Fruit fly (Drosophila melanogaster): ENCODE results near the gene RanBP3.

RanBP3 gene

dm6 chr3R:23721936-23722335 is 30.7 kb downstream of the RanBP3 start (continued):
- peak; percentile 42 for TF ChIP-seq CG30403 (GFP tag; optimal IDR thresholded peaks at IDR 0.05)
- peak; percentile 12 for TF ChIP-seq CG8924 (tag; optimal IDR thresholded peaks at IDR 0.05)
- TF ChIP-seq C15 (GFP tag; IDR thresholded peaks at IDR 0.05): no peak
- TF ChIP-seq croc (GFP tag; conservative IDR thresholded peaks at IDR 0.05): no peak
- TF ChIP-seq CoRest (tag; optimal IDR thresholded peaks at IDR 0.05): peak; percentile 70
- no peak for TF ChIP-seq dm (GFP tag; optimal IDR thresholded peaks at IDR 0.05)
- no peak for TF ChIP-seq pan (optimal IDR thresholded peaks at IDR 0.05)
- TF ChIP-seq pan (GFP tag; optimal IDR thresholded peaks at IDR 0.05 in 1 of 2, IDR thresholded peaks at IDR 0.05 in 1 of 2): peak in 1 of 2 experiments; percentile 27
- peak; percentile 36 for TF ChIP-seq CG10147 (GFP tag; optimal IDR thresholded peaks at IDR 0.05)
- peak; percentile 63 for TF ChIP-seq abd-A (tag; optimal IDR thresholded peaks at IDR 0.05)
- TF ChIP-seq CG15601 (tag; optimal IDR thresholded peaks at IDR 0.05): peak; percentile 52
- TF ChIP-seq Hmr (GFP tag; optimal IDR thresholded peaks at IDR 0.05): peak; percentile 76
- TF ChIP-seq eve (GFP tag; optimal IDR thresholded peaks at IDR 0.05): peak in 1 of 2 experiments; percentile 31
- peak; percentile 56 for TF ChIP-seq CG9817 (tag; optimal IDR thresholded peaks at IDR 0.05)
- TF ChIP-seq Jarid2 (GFP tag; optimal IDR thresholded peaks at IDR 0.05): peak; percentile 1
- TF ChIP-seq CG14860 (GFP tag; IDR thresholded peaks at IDR 0.05; ENCODE audit: partially characterized antibody): no peak
- TF ChIP-seq CG8290 (GFP tag; optimal IDR thresholded peaks at IDR 0.05): peak; percentile 6
- peak in 1 of 2 experiments; percentile 46 for TF ChIP-seq CG8290 (tag; optimal IDR thresholded peaks at IDR 0.05)
- TF ChIP-seq CG3847 (GFP tag; IDR thresholded peaks at IDR 0.05): peak; percentile 65
- TF ChIP-seq CG12769 (tag; optimal IDR thresholded peaks at IDR 0.05): peak; percentile 24
- TF ChIP-seq Bgb (GFP tag; IDR thresholded peaks at IDR 0.05; ENCODE audit: partially characterized antibody): peak; percentile 42; the same call in 1 of the 2 replicates
- TF ChIP-seq CG32532 (GFP tag; IDR thresholded peaks at IDR 0.05): no peak
- peak; percentile 47 for TF ChIP-seq Sox102F (GFP tag; optimal IDR thresholded peaks at IDR 0.05)
- TF ChIP-seq phol (tag; optimal IDR thresholded peaks at IDR 0.05): peak; percentile 15
- TF ChIP-seq Stat92E (GFP tag; optimal IDR thresholded peaks at IDR 0.05): no peak
- peak; percentile 64 for TF ChIP-seq zen (tag; optimal IDR thresholded peaks at IDR 0.05)
- TF ChIP-seq CG15073 (GFP tag; optimal IDR thresholded peaks at IDR 0.05): no peak
- TF ChIP-seq sd (tag; optimal IDR thresholded peaks at IDR 0.05): peak; percentile 21
- TF ChIP-seq ATbp (GFP tag; optimal IDR thresholded peaks at IDR 0.05): no peak
- peak; percentile 32 for TF ChIP-seq CG1602 (GFP tag; optimal IDR thresholded peaks at IDR 0.05)
- TF ChIP-seq CG1233 (GFP tag; optimal IDR thresholded peaks at IDR 0.05): no peak
- peak; percentile 10 for TF ChIP-seq lab (GFP tag; optimal IDR thresholded peaks at IDR 0.05)
- peak; percentile 14 for TF ChIP-seq CG14710 (tag; optimal IDR thresholded peaks at IDR 0.05)
- TF ChIP-seq onecut (GFP tag; IDR thresholded peaks at IDR 0.05): peak; percentile 22; the same call in 1 of the 2 replicates
- TF ChIP-seq ac (GFP tag; optimal IDR thresholded peaks at IDR 0.05): no peak
- TF ChIP-seq Rfx (GFP tag; IDR thresholded peaks at IDR 0.05): peak; percentile 62
- peak; percentile 2 for TF ChIP-seq Asciz (GFP tag; optimal IDR thresholded peaks at IDR 0.05)
- peak; percentile 18 for TF ChIP-seq az2 (GFP tag; optimal IDR thresholded peaks at IDR 0.05)
- TF ChIP-seq mam (GFP tag; optimal IDR thresholded peaks at IDR 0.05): peak; percentile 19
- TF ChIP-seq CG18476 (GFP tag; optimal IDR thresholded peaks at IDR 0.05): peak; percentile 11
- TF ChIP-seq kay (GFP tag; optimal IDR thresholded peaks at IDR 0.05): peak; percentile 8
- peak; percentile 75 for TF ChIP-seq Med (GFP tag)
- no peak for TF ChIP-seq CG13624 (GFP tag; optimal IDR thresholded peaks at IDR 0.05)
- TF ChIP-seq CG18619 (GFP tag; optimal IDR thresholded peaks at IDR 0.05): peak; percentile 2
- TF ChIP-seq dpn (GFP tag; optimal IDR thresholded peaks at IDR 0.05): peak in 1 of 2 experiments; percentile 57
- TF ChIP-seq Myb (GFP tag; optimal IDR thresholded peaks at IDR 0.05): peak; percentile 70
- peak; percentile 63 for TF ChIP-seq CG17829 (tag; optimal IDR thresholded peaks at IDR 0.05)
- no peak for TF ChIP-seq CG17568 (GFP tag; optimal IDR thresholded peaks at IDR 0.05)
- TF ChIP-seq inv (GFP tag; IDR thresholded peaks at IDR 0.05; ENCODE audit: partially characterized antibody): no peak
- no peak for TF ChIP-seq CkIIα-i1 (GFP tag; IDR thresholded peaks at IDR 0.05)
